Fruit fly (Drosophila melanogaster) whole organism, embryonic: Measurements from ENCODE around the gene CG4133.
A peak's percentile ranks its signal among the peaks of the same experiment; 100 is the strongest.

Experiments used
- Bdp1 ChIP-seq: fragments of 200-800 bp; sonication (Bioruptor generic); optimal IDR thresholded peaks from 3 replicates; lab custom pipeline; 2016; ENCODE audit warnings: missing biosample characterization, missing genetic modification characterization
- CG10462 ChIP-seq: fragments of 200-800 bp; sonication (Bioruptor generic); optimal IDR thresholded peaks from 2 replicates; lab custom pipeline; 2016; ENCODE audit warnings: missing biosample characterization, missing genetic modification characterization
- CG11696 ChIP-seq: fragments of 200-800 bp; sonication (Bioruptor generic); IDR thresholded peaks from 2 replicates; pipeline ENCODE4 v1.3.6; 2022; ENCODE audit warnings: missing biosample characterization, missing genetic modification characterization
- CG12744 ChIP-seq: fragments of 200-800 bp; sonication (Bioruptor generic); optimal IDR thresholded peaks from 2 replicates; lab custom pipeline; 2016; ENCODE audit warnings: missing biosample characterization, missing genetic modification characterization
- CG13123 ChIP-seq: fragments of 200-800 bp; sonication (Bioruptor generic); optimal IDR thresholded peaks from 2 replicates; lab custom pipeline; 2016; ENCODE audit warnings: missing biosample characterization, missing genetic modification characterization
- CG17802 ChIP-seq: fragments of 200-800 bp; sonication (Bioruptor generic); optimal IDR thresholded peaks from 2 replicates; lab custom pipeline; 2018; ENCODE audit warnings: missing biosample characterization, mild to moderate bottlenecking, missing genetic modification characterization, moderate library complexity
- CG18476 ChIP-seq: fragments of 200-800 bp; sonication (Bioruptor generic); optimal IDR thresholded peaks from 2 replicates; lab custom pipeline; 2016; ENCODE audit warnings: missing biosample characterization, mild to moderate bottlenecking, missing genetic modification characterization
- CG18599 ChIP-seq: fragments of 200-800 bp; sonication (Bioruptor generic); optimal IDR thresholded peaks from 3 replicates; lab custom pipeline; 2017; ENCODE audit warnings: missing biosample characterization, missing genetic modification characterization, mild to moderate bottlenecking, moderate library complexity, missing genetic modification reagents
- CG2202 ChIP-seq: fragments of 200-800 bp; sonication (Bioruptor generic); optimal IDR thresholded peaks from 2 replicates; lab custom pipeline; 2018; ENCODE audit warnings: missing biosample characterization, mild to moderate bottlenecking, missing genetic modification characterization
- CG3065 ChIP-seq: fragments of 200-800 bp; sonication (Bioruptor generic); optimal IDR thresholded peaks from 2 replicates; lab custom pipeline; 2016; ENCODE audit warnings: missing biosample characterization, missing genetic modification characterization
- CG31365 ChIP-seq: fragments of 200-800 bp; sonication (Bioruptor generic); optimal IDR thresholded peaks from 2 replicates; lab custom pipeline; 2018; ENCODE audit warnings: missing biosample characterization, mild to moderate bottlenecking, missing genetic modification characterization
- CG3995 ChIP-seq: fragments of 200-800 bp; sonication (Bioruptor generic); optimal IDR thresholded peaks from 3 replicates; lab custom pipeline; 2016; ENCODE audit warnings: missing biosample characterization, missing genetic modification characterization
- CG4730 ChIP-seq: fragments of 200-800 bp; sonication (Bioruptor generic); IDR thresholded peaks from 2 replicates; pipeline ENCODE4 v1.3.6; 2022; ENCODE audit warnings: missing biosample characterization, missing genetic modification characterization
- CG4820 ChIP-seq: fragments of 200-800 bp; sonication (Bioruptor generic); optimal IDR thresholded peaks from 3 replicates; lab custom pipeline; 2016; ENCODE audit warnings: missing biosample characterization, missing genetic modification characterization
- CG4854 ChIP-seq: fragments of 200-800 bp; sonication (Bioruptor generic); optimal IDR thresholded peaks from 2 replicates; lab custom pipeline; 2016; ENCODE audit warnings: missing biosample characterization, missing genetic modification characterization, inconsistent platforms
- CG6254 ChIP-seq: fragments of 200-800 bp; sonication (Bioruptor generic); optimal IDR thresholded peaks from 3 replicates; lab custom pipeline; 2017; ENCODE audit warnings: mild to moderate bottlenecking, missing biosample characterization, missing genetic modification reagents, missing genetic modification characterization
- CG7987 ChIP-seq: fragments of 200-800 bp; sonication (Bioruptor generic); optimal IDR thresholded peaks from 2 replicates; lab custom pipeline; 2018; ENCODE audit warnings: missing biosample characterization, mild to moderate bottlenecking, missing genetic modification characterization, moderate library complexity
- CG8089 ChIP-seq: fragments of 200-800 bp; sonication (Bioruptor generic); optimal IDR thresholded peaks from 3 replicates; lab custom pipeline; 2016; ENCODE audit warnings: missing biosample characterization, missing genetic modification characterization
- CG8290 ChIP-seq, 3 experiments: fragments of 200-800 bp; sonication (Bioruptor generic); optimal IDR thresholded peaks; 2 replicates each; lab custom pipeline; 2016 to 2019; ENCODE audit warnings: missing biosample characterization in 3 of 3, missing genetic modification characterization in 3 of 3, mild to moderate bottlenecking in 2 of 3, moderate library complexity in 1 of 3
- CG9215 ChIP-seq: fragments of 200-800 bp; sonication (Bioruptor generic); IDR thresholded peaks from 2 replicates; pipeline ENCODE4 v1.3.6; 2022; ENCODE audit warnings: missing biosample characterization, missing genetic modification characterization
- Deaf1 ChIP-seq: fragments of 200-800 bp; optimal IDR thresholded peaks from 3 replicates; lab custom pipeline; 2019; ENCODE audit warnings: missing biosample characterization, mild to moderate bottlenecking, missing genetic modification characterization, moderate library complexity
- Dip2 ChIP-seq: fragments of 200-800 bp; sonication (Bioruptor generic); IDR thresholded peaks from 2 replicates; pipeline ENCODE4 v1.3.6; 2022; ENCODE audit warnings: missing biosample characterization, missing genetic modification characterization
- Dll ChIP-seq: fragments of 200-800 bp; sonication (Bioruptor generic); IDR thresholded peaks from 4 replicates; pipeline ENCODE4 v1.3.6; 2022; ENCODE audit warnings: missing biosample characterization, missing genetic modification characterization; ENCODE audit not compliant: partially characterized antibody
- Drgx ChIP-seq: fragments of 200-800 bp; sonication (Bioruptor generic); IDR thresholded peaks from 2 replicates; pipeline ENCODE4 v1.3.6; 2022; ENCODE audit warnings: missing biosample characterization, missing genetic modification characterization
- ERR ChIP-seq: fragments of 200-800 bp; sonication (Bioruptor generic); optimal IDR thresholded peaks from 2 replicates; lab custom pipeline; 2016; ENCODE audit warnings: missing biosample characterization, missing genetic modification characterization
- GATAe ChIP-seq: fragments of 200-800 bp; sonication (Bioruptor generic); conservative IDR thresholded peaks from 2 replicates; pipeline ENCODE4 v1.3.6; 2022; ENCODE audit warnings: missing biosample characterization, missing genetic modification characterization
- Hand ChIP-seq: fragments of 200-800 bp; sonication (Bioruptor generic); optimal IDR thresholded peaks from 2 replicates; lab custom pipeline; 2017; ENCODE audit warnings: mild to moderate bottlenecking, missing biosample characterization, missing genetic modification reagents, missing genetic modification characterization
- Lhr ChIP-seq: fragments of 200-800 bp; sonication (Bioruptor generic); optimal IDR thresholded peaks from 3 replicates; lab custom pipeline; 2017; ENCODE audit warnings: mild to moderate bottlenecking, missing biosample characterization, missing genetic modification reagents, missing genetic modification characterization
- NFAT ChIP-seq: fragments of 200-800 bp; sonication (Bioruptor generic); IDR thresholded peaks from 2 replicates; pipeline ENCODE4 v1.3.6; 2022; ENCODE audit warnings: missing biosample characterization, missing genetic modification characterization
- Optix ChIP-seq: fragments of 200-800 bp; sonication (Bioruptor generic); IDR thresholded peaks from 3 replicates; pipeline ENCODE4 v1.3.6; 2022; ENCODE audit warnings: missing biosample characterization, missing genetic modification characterization
- Six4 ChIP-seq: fragments of 200-800 bp; sonication (Bioruptor generic); optimal IDR thresholded peaks from 2 replicates; lab custom pipeline; 2016; ENCODE audit warnings: missing biosample characterization, missing genetic modification characterization
- Trl ChIP-seq, 3 experiments: fragments of >200 bp in 2 of 3; fragments of 200-800 bp in 1 of 3; sonication (Bioruptor generic) in 1 of 3; optimal IDR thresholded peaks; 2 replicates in 1 of 3; 3 replicates in 2 of 3; lab custom pipeline; 2016 to 2017; ENCODE audit warnings: missing biosample characterization in 1 of 3, missing genetic modification characterization in 1 of 3
- Vsx1 ChIP-seq: fragments of 200-800 bp; sonication (Bioruptor generic); optimal IDR thresholded peaks from 2 replicates; lab custom pipeline; 2017; ENCODE audit warnings: missing biosample characterization, mild to moderate bottlenecking, missing genetic modification characterization, missing genetic modification reagents
- cas ChIP-seq: fragments of 200-800 bp; sonication (Bioruptor generic); IDR thresholded peaks from 2 replicates; pipeline ENCODE4 v1.3.6; 2022; ENCODE audit warnings: missing biosample characterization, missing genetic modification characterization
- chn ChIP-seq: fragments of 200-800 bp; sonication (Bioruptor generic); optimal IDR thresholded peaks from 2 replicates; lab custom pipeline; 2016; ENCODE audit warnings: missing biosample characterization, missing genetic modification characterization
- crp ChIP-seq, 2 experiments: fragments of 200-800 bp; sonication (Bioruptor generic); optimal IDR thresholded peaks; 2 replicates in 1 of 2; 3 replicates in 1 of 2; lab custom pipeline; 2017; ENCODE audit warnings: missing biosample characterization in 2 of 2, missing genetic modification characterization in 2 of 2, mild to moderate bottlenecking in 1 of 2, moderate library complexity in 1 of 2
- dan ChIP-seq: fragments of 200-800 bp; sonication (Bioruptor generic); IDR thresholded peaks from 2 replicates; pipeline ENCODE4 v1.3.6; 2022; ENCODE audit warnings: missing biosample characterization, missing genetic modification characterization
- emc ChIP-seq: fragments of 200-800 bp; sonication (Bioruptor generic); optimal IDR thresholded peaks from 2 replicates; lab custom pipeline; 2016; ENCODE audit warnings: missing biosample characterization, missing genetic modification characterization
- ftz-f1 ChIP-seq: fragments of 200-800 bp; sonication (Bioruptor generic); optimal IDR thresholded peaks from 2 replicates; lab custom pipeline; 2016; ENCODE audit warnings: missing biosample characterization, missing genetic modification characterization
- hbn ChIP-seq: fragments of 200-800 bp; sonication (Bioruptor generic); IDR thresholded peaks from 2 replicates; pipeline ENCODE4 v1.3.6; 2022; ENCODE audit warnings: missing biosample characterization, missing genetic modification characterization; ENCODE audit not compliant: partially characterized antibody
- nom ChIP-seq: fragments of 200-800 bp; sonication (Bioruptor generic); optimal IDR thresholded peaks from 2 replicates; lab custom pipeline; 2017; ENCODE audit warnings: missing biosample characterization, missing genetic modification characterization, mild to moderate bottlenecking, moderate library complexity, missing genetic modification reagents
- otp ChIP-seq: fragments of 200-800 bp; sonication (Bioruptor generic); IDR thresholded peaks from 3 replicates; pipeline ENCODE4, ENCODE4 v1.3.6; 2022; ENCODE audit warnings: missing biosample characterization, missing genetic modification characterization
- pum ChIP-seq: fragments of 200-800 bp; sonication (Bioruptor generic); optimal IDR thresholded peaks from 2 replicates; lab custom pipeline; 2016; ENCODE audit warnings: missing biosample characterization, missing genetic modification characterization
- salm ChIP-seq: fragments of 200-800 bp; sonication (Bioruptor generic); optimal IDR thresholded peaks from 2 replicates; lab custom pipeline; 2018; ENCODE audit warnings: missing biosample characterization, mild to moderate bottlenecking, missing genetic modification characterization
- seq ChIP-seq: fragments of 200-800 bp; sonication (Bioruptor generic); IDR thresholded peaks from 2 replicates; pipeline ENCODE4 v1.3.6; 2022; ENCODE audit warnings: missing biosample characterization, missing genetic modification characterization
- sug ChIP-seq: fragments of 200-800 bp; optimal IDR thresholded peaks from 2 replicates; lab custom pipeline; 2019; ENCODE audit warnings: missing biosample characterization, mild to moderate bottlenecking, missing genetic modification characterization, moderate library complexity
- tna ChIP-seq: fragments of 200-800 bp; sonication (Bioruptor generic); IDR thresholded peaks from 2 replicates; pipeline ENCODE4 v1.3.6; 2022; ENCODE audit warnings: missing biosample characterization, missing genetic modification characterization; ENCODE audit not compliant: partially characterized antibody
- wek ChIP-seq: fragments of 200-800 bp; sonication (Bioruptor generic); optimal IDR thresholded peaks from 3 replicates; lab custom pipeline; 2018; ENCODE audit warnings: missing biosample characterization, mild to moderate bottlenecking, missing genetic modification characterization, moderate library complexity
- yki ChIP-seq: fragments of >200 bp; optimal IDR thresholded peaks from 3 replicates; lab custom pipeline; 2018

The CG4133 gene

DNA sequence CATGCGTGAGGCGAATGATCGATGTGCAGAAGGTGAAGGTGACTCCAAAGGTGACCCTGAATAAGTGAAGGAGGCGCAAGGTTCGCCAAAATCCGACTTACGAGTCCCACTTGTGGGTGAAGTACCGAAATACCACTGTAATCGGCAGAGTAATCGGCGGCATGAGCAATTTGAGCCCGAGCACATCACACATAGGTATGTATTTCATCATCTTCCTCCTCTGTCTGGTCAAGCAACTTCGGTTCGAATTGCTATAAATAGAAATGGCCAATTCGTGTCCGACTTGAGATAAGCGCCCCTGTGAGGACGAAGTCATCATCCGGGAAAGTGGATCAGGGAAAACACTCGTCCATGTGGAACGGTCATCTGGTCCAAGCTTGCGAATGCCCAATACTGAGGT, 31.8 kb downstream of the CG4133 start:
- TF ChIP-seq emc (GFP tag; lab: Kevin White, UChicago) = no peak
- TF ChIP-seq yki (lab: Kevin White, UChicago) = no peak
- peak in 1 of 2 experiments; percentile 37 for TF ChIP-seq Trl (optimal IDR thresholded peaks at IDR 0.05; lab: Kevin White, UChicago)
- TF ChIP-seq Trl (GFP tag; optimal IDR thresholded peaks at IDR 0.05; lab: Kevin White, UChicago) = no peak
- no peak for TF ChIP-seq tna (GFP tag; lab: Robert Waterston, UW)
- TF ChIP-seq CG3995 (GFP tag; lab: Kevin White, UChicago) = no peak
- TF ChIP-seq Dll (GFP tag; lab: Robert Waterston, UW) = no peak
- no peak for TF ChIP-seq Hand
- TF ChIP-seq Drgx (GFP tag; lab: Robert Waterston, UW) = no peak
- TF ChIP-seq crp (GFP tag; optimal IDR thresholded peaks at IDR 0.05; lab: Kevin White, UChicago) = no peak
- no peak for TF ChIP-seq CG9215 (GFP tag; lab: Robert Waterston, UW)
- no peak for TF ChIP-seq CG3065 (GFP tag; lab: Kevin White, UChicago)
- no peak for TF ChIP-seq cas
- TF ChIP-seq CG7987 (GFP tag; lab: Kevin White, UChicago) = peak; percentile 47
- peak; percentile 73 for TF ChIP-seq ERR
- no peak for TF ChIP-seq CG8290 (GFP tag; optimal IDR thresholded peaks at IDR 0.05; lab: Kevin White, UChicago)
- TF ChIP-seq CG8290 (tag; optimal IDR thresholded peaks at IDR 0.05; lab: Kevin White, UChicago) = peak in 1 of 2 experiments; percentile 32
- peak; percentile 2 for TF ChIP-seq CG18599 (GFP tag; lab: Kevin White, UChicago)
- TF ChIP-seq otp (GFP tag; lab: Robert Waterston, UW) = no peak
- no peak for TF ChIP-seq CG8089 (GFP tag; lab: Kevin White, UChicago)
- no peak for TF ChIP-seq NFAT (GFP tag; lab: Robert Waterston, UW)
- TF ChIP-seq Deaf1 (tag; lab: Kevin White, UChicago) = peak; percentile 10
- TF ChIP-seq nom (GFP tag; lab: Kevin White, UChicago) = no peak
- TF ChIP-seq CG4820 (GFP tag; lab: Kevin White, UChicago) = no peak
- no peak for TF ChIP-seq Dip2 (GFP tag; lab: Robert Waterston, UW)
- no peak for TF ChIP-seq Lhr
- no peak for TF ChIP-seq pum (GFP tag; lab: Kevin White, UChicago)
- no peak for TF ChIP-seq CG31365 (tag; lab: Kevin White, UChicago)
- TF ChIP-seq CG11696 = 0 out of 2 replicates have a peak, but pooled peaks have one; percentile 31
- TF ChIP-seq sug = peak; percentile 20

DNA sequence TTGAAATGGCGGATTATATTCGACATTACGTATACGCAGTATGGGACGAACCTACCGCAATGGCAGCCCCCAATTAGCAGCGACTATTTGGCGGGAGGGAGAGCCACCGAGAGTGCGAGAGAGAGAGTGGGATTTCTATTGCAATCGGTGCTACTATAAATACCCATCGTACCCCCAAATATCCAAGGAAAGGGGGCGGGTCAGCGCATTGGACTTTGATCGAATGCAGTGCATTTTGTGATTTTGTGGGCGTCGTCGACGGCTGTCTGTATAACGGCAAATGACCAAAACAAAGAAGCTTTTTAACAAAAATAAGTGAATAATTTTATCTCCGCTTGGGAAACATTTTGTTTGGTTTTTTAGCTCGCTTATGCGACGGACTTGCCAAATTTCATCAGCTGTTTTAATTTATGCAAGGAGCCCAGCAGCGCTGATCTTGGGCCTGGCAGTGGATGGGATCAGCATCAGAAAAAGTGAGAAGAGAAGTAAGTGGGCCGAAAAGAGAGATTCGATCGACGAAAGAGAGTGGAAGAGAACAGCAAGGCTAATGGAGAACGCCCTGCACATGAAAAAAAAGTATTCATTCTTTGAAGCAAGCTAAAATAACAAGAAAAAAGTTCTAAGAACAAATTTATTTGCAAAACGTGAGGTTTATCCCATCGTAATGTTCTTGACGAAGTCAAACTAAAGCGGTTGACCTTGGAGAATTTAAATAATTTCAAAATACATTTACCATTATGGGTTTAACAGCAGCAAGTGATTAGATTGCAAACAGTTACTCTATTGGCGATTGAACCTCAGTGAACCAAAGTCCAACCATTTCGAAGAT, 32.6 kb downstream of the CG4133 start:
- TF ChIP-seq CG8089 (GFP tag; lab: Kevin White, UChicago) (no peak), Optix (GFP tag; lab: Robert Waterston, UW) (no peak), CG4854 (no peak), CG18476 (GFP tag; lab: Kevin White, UChicago) (no peak), GATAe (GFP tag; lab: Robert Waterston, UW) (no peak), wek (GFP tag; lab: Kevin White, UChicago) (no peak), Vsx1 (GFP tag; lab: Kevin White, UChicago) (no peak), hbn (no peak), CG12744 (GFP tag; lab: Kevin White, UChicago) (no peak), Six4 (no peak), CG17802 (no peak), CG10462 (GFP tag; lab: Kevin White, UChicago) (no peak), CG13123 (GFP tag; lab: Kevin White, UChicago) (no peak), ftz-f1 (GFP tag; lab: Kevin White, UChicago) (no peak), seq (no peak), CG4730 (GFP tag; lab: Robert Waterston, UW) (no peak), CG6254 (no peak), dan (GFP tag; lab: Robert Waterston, UW) (no peak), Bdp1 (GFP tag; lab: Kevin White, UChicago) (no peak), salm (tag; lab: Kevin White, UChicago) (no peak), CG2202 (tag; lab: Kevin White, UChicago) (no peak), chn (GFP tag; lab: Kevin White, UChicago) (peak; percentile 4)
